In the genomic region with DNA sequence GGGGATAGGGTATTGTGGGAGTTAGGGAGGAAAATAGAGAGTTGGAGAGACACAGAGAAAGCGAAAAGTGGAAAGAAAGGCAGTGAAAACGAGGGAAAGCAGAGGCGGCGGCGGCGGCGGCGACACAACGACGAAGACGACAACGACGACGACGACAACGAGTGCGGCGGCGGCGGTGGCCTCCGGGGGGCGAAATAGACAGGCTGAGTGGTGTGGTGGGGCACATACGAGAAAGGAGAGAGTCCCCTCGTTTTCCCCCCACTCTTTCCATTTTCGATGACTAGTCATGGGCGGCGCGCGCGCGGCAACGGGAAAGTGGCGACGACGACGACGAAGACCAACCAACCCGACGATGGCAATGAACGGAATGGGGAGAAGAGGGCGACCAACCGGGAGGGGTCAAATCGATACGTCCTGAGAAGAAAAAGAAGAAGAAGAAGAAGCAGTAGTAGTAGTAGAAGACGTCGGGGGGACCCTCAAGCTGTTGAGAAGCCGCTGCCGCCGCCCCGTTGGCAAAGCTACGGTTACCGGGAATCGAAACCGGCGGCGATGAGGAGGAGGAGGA, we compare ENCODE assay signal across 4 worm cellular contexts.
TF ChIP-seq lines count a peak whose summit lies in the region.

No protein-coding gene starts in this region.

TF ChIP-seq in whole organism, L2 larva, 48 proteins besides CTCF, POLR2A, EP300 and RAD21:
- TF ChIP-seq snpc-4 (tag; optimal IDR thresholded peaks at IDR 0.05; lab: Kevin White, UChicago) (peak; percentile 29), ztf-1 (GFP tag; conservative IDR thresholded peaks at IDR 0.05; lab: Robert Waterston, UW) (no peak), unc-55 (GFP tag; optimal IDR thresholded peaks at IDR 0.05; lab: Kevin White, UChicago) (peak; percentile 76), nhr-6 (tag; optimal IDR thresholded peaks at IDR 0.05; lab: Kevin White, UChicago) (no peak), C34F6.9 (tag; optimal IDR thresholded peaks at IDR 0.05; lab: Kevin White, UChicago) (peak; percentile 24), R02D3.7 (tag; optimal IDR thresholded peaks at IDR 0.05; lab: Kevin White, UChicago) (no peak), lin-13 (GFP tag; optimal IDR thresholded peaks at IDR 0.05; lab: Kevin White, UChicago) (peak; percentile 34), nhr-25 (tag; optimal IDR thresholded peaks at IDR 0.05; lab: Kevin White, UChicago) (peak; percentile 5), blmp-1 (tag; optimal IDR thresholded peaks at IDR 0.05; lab: Kevin White, UChicago; ENCODE audit: insufficient read depth) (peak; percentile 97), nhr-12 (tag; optimal IDR thresholded peaks at IDR 0.05; lab: Kevin White, UChicago) (no peak), nhr-129 (tag; optimal IDR thresholded peaks at IDR 0.05; lab: Kevin White, UChicago) (peak; percentile 47), F13H6.1 (tag; optimal IDR thresholded peaks at IDR 0.05; lab: Kevin White, UChicago) (peak; percentile 72)
TF ChIP-seq in whole organism, L2 larva: peak in this region for 8.

TF ChIP-seq in whole organism, L4 larva, 104 proteins besides CTCF, POLR2A, EP300 and RAD21 (continues in another document):
- TF ChIP-seq hlh-11 (tag; optimal IDR thresholded peaks at IDR 0.05; lab: Kevin White, UChicago), result peak; percentile 13
- TF ChIP-seq dmd-6 (GFP tag; IDR thresholded peaks at IDR 0.05; lab: Robert Waterston, UW), result no peak; the same call in 1 of the 2 replicates
- 0 out of 2 replicates have a peak, but pooled peaks have one; percentile 13 for TF ChIP-seq lin-1 (GFP tag; IDR thresholded peaks at IDR 0.05; lab: Robert Waterston, UW)
- no peak for TF ChIP-seq lin-29 (GFP tag; IDR thresholded peaks at IDR 0.05; lab: Robert Waterston, UW)
- TF ChIP-seq dmd-9 (GFP tag; IDR thresholded peaks at IDR 0.05; lab: Robert Waterston, UW), result 0 out of 2 replicates have a peak, but pooled peaks have one; percentile 39
- no peak for TF ChIP-seq ZK337.2 (GFP tag; IDR thresholded peaks at IDR 0.05; lab: Robert Waterston, UW)
- peak; percentile 97 for TF ChIP-seq set-16 (GFP tag; IDR thresholded peaks at IDR 0.05; lab: Robert Waterston, UW)
- TF ChIP-seq ceh-44 (GFP tag; IDR thresholded peaks at IDR 0.05; lab: Robert Waterston, UW), result no peak
- peak; percentile 66; the same call in 1 of the 2 replicates for TF ChIP-seq ctbp-1 (GFP tag; IDR thresholded peaks at IDR 0.05; lab: Robert Waterston, UW)
- no peak for TF ChIP-seq saeg-2 (GFP tag; IDR thresholded peaks at IDR 0.05; lab: Robert Waterston, UW)
- TF ChIP-seq mep-1 (tag; optimal IDR thresholded peaks at IDR 0.05; lab: Kevin White, UChicago), result peak; percentile 69
- no peak for TF ChIP-seq Y75B8A.6 (GFP tag; IDR thresholded peaks at IDR 0.05; lab: Robert Waterston, UW)
- TF ChIP-seq nhr-42 (GFP tag; IDR thresholded peaks at IDR 0.05; lab: Robert Waterston, UW), result no peak
- TF ChIP-seq unc-39 (tag; optimal IDR thresholded peaks at IDR 0.05; lab: Kevin White, UChicago), result no peak
- TF ChIP-seq lsy-2 (tag; optimal IDR thresholded peaks at IDR 0.05; lab: Kevin White, UChicago), result no peak
- TF ChIP-seq fkh-10 (GFP tag; optimal IDR thresholded peaks at IDR 0.05; lab: Kevin White, UChicago), result peak; percentile 62
- no peak for TF ChIP-seq daf-8 (GFP tag; IDR thresholded peaks at IDR 0.05; lab: Robert Waterston, UW)
- peak; percentile 57; the same call in 1 of the 2 replicates for TF ChIP-seq vab-7 (GFP tag; IDR thresholded peaks at IDR 0.05; lab: Robert Waterston, UW)
- TF ChIP-seq hlh-30 (tag; optimal IDR thresholded peaks at IDR 0.05; lab: Kevin White, UChicago; ENCODE audit: insufficient read depth), result peak; percentile 62
- TF ChIP-seq egl-43 (GFP tag; IDR thresholded peaks at IDR 0.05; lab: Robert Waterston, UW), result peak; percentile 71
- no peak for TF ChIP-seq D1046.2 (GFP tag; IDR thresholded peaks at IDR 0.05; lab: Robert Waterston, UW)
- TF ChIP-seq nhr-76 (tag; optimal IDR thresholded peaks at IDR 0.05; lab: Kevin White, UChicago), result no peak
- peak; percentile 85 for TF ChIP-seq hmg-1.1 (GFP tag; IDR thresholded peaks at IDR 0.05; lab: Robert Waterston, UW)
- peak; percentile 52; the same call in 1 of the 2 replicates for TF ChIP-seq ceh-20 (GFP tag; IDR thresholded peaks at IDR 0.05; lab: Robert Waterston, UW)

TF ChIP-seq in whole organism, late embryonic, 69 proteins besides CTCF, POLR2A, EP300 and RAD21 (continues in another document):
- no peak for TF ChIP-seq ceh-6 (GFP tag; optimal IDR thresholded peaks at IDR 0.05; lab: Kevin White, UChicago)
- TF ChIP-seq sdc-2 (tag; optimal IDR thresholded peaks at IDR 0.05; lab: Kevin White, UChicago), result peak; percentile 44
- peak; percentile 48 for TF ChIP-seq unc-86 (tag; optimal IDR thresholded peaks at IDR 0.05; lab: Kevin White, UChicago)
- TF ChIP-seq hlh-6 (tag; optimal IDR thresholded peaks at IDR 0.05; lab: Kevin White, UChicago), result peak; percentile 47
- TF ChIP-seq tbx-2 (tag; optimal IDR thresholded peaks at IDR 0.05; lab: Kevin White, UChicago), result peak; percentile 63
- no peak for TF ChIP-seq ceh-9 (tag; optimal IDR thresholded peaks at IDR 0.05; lab: Kevin White, UChicago)
- 0 out of 2 replicates have a peak, but pooled peaks have one; percentile 11 for TF ChIP-seq unc-3 (GFP tag; conservative IDR thresholded peaks at IDR 0.05; lab: Robert Waterston, UW)
- peak; percentile 43 for TF ChIP-seq unc-3 (tag; optimal IDR thresholded peaks at IDR 0.05; lab: Kevin White, UChicago)
- no peak for TF ChIP-seq dve-1 (tag; optimal IDR thresholded peaks at IDR 0.05; lab: Kevin White, UChicago)
- TF ChIP-seq odd-2 (tag; optimal IDR thresholded peaks at IDR 0.05; lab: Kevin White, UChicago), result no peak
- no peak for TF ChIP-seq fkh-10 (GFP tag; optimal IDR thresholded peaks at IDR 0.05; lab: Kevin White, UChicago)
- no peak for TF ChIP-seq hlh-8 (tag; optimal IDR thresholded peaks at IDR 0.05; lab: Kevin White, UChicago)
- no peak for TF ChIP-seq pqm-1 (tag; optimal IDR thresholded peaks at IDR 0.05; lab: Kevin White, UChicago)
- no peak for TF ChIP-seq sox-2 (GFP tag; IDR thresholded peaks at IDR 0.05; lab: Robert Waterston, UW)
- TF ChIP-seq T23F11.4 (GFP tag; optimal IDR thresholded peaks at IDR 0.05; lab: Kevin White, UChicago), result no peak
- no peak for TF ChIP-seq eyg-1 (tag; optimal IDR thresholded peaks at IDR 0.05; lab: Kevin White, UChicago)
- peak; percentile 8 for TF ChIP-seq che-1 (tag; optimal IDR thresholded peaks at IDR 0.05; lab: Kevin White, UChicago)
- TF ChIP-seq K02D7.2 (tag; optimal IDR thresholded peaks at IDR 0.05; lab: Kevin White, UChicago), result no peak
- no peak for TF ChIP-seq pat-9 (tag; optimal IDR thresholded peaks at IDR 0.05; lab: Kevin White, UChicago)
- peak; percentile 5 for TF ChIP-seq elt-2 (tag; optimal IDR thresholded peaks at IDR 0.05; lab: Kevin White, UChicago)
- TF ChIP-seq pha-2 (tag; optimal IDR thresholded peaks at IDR 0.05; lab: Kevin White, UChicago), result no peak
- no peak for TF ChIP-seq ztf-16 (tag; optimal IDR thresholded peaks at IDR 0.05; lab: Kevin White, UChicago)
- no peak for TF ChIP-seq C38D4.7 (GFP tag; optimal IDR thresholded peaks at IDR 0.05; lab: Kevin White, UChicago)
- no peak for TF ChIP-seq sox-4 (tag; optimal IDR thresholded peaks at IDR 0.05; lab: Kevin White, UChicago)
- TF ChIP-seq ceh-31 (tag; optimal IDR thresholded peaks at IDR 0.05; lab: Kevin White, UChicago), result peak; percentile 86
- TF ChIP-seq ceh-19 (GFP tag; optimal IDR thresholded peaks at IDR 0.05; lab: Kevin White, UChicago), result peak; percentile 67
- peak; percentile 45 for TF ChIP-seq unc-42 (tag; optimal IDR thresholded peaks at IDR 0.05; lab: Kevin White, UChicago)

TF ChIP-seq in whole organism, mixed stage, embryonic, 35 proteins besides CTCF, POLR2A, EP300 and RAD21:
- TF ChIP-seq ceh-83 (GFP tag; optimal IDR thresholded peaks at IDR 0.05; lab: Kevin White, UChicago), result no peak
- peak; percentile 40 for TF ChIP-seq sptf-1 (tag; optimal IDR thresholded peaks at IDR 0.05; lab: Kevin White, UChicago)
- TF ChIP-seq ces-1 (GFP tag; optimal IDR thresholded peaks at IDR 0.05; lab: Kevin White, UChicago), result peak; percentile 37
- peak; percentile 80 for TF ChIP-seq mls-2 (tag; optimal IDR thresholded peaks at IDR 0.05; lab: Kevin White, UChicago)
- peak; percentile 57 for TF ChIP-seq flh-1 (GFP tag; optimal IDR thresholded peaks at IDR 0.05; lab: Kevin White, UChicago)
- TF ChIP-seq blmp-1 (tag; optimal IDR thresholded peaks at IDR 0.05; lab: Kevin White, UChicago), result peak; percentile 92
- TF ChIP-seq ham-2 (GFP tag; optimal IDR thresholded peaks at IDR 0.05; lab: Kevin White, UChicago), result peak; percentile 87
- no peak for TF ChIP-seq M03D4.4 (tag; optimal IDR thresholded peaks at IDR 0.05; lab: Kevin White, UChicago)
